Fruit fly (Drosophila melanogaster) whole organism, adult: ENCODE results near the gene Myc.

Source experiments
- CG11617 ChIP-seq: fragments of 200-800 bp; sonication (Bioruptor generic); optimal IDR thresholded peaks from 2 replicates; lab custom pipeline; 2017; ENCODE audit warnings: mild to moderate bottlenecking, missing biosample characterization, missing genetic modification reagents, missing genetic modification characterization
- CG12768 ChIP-seq: fragments of 200-800 bp; sonication (Bioruptor generic); optimal IDR thresholded peaks from 2 replicates; lab custom pipeline; 2017; ENCODE audit warnings: missing biosample characterization, missing genetic modification characterization, mild to moderate bottlenecking, moderate library complexity, missing genetic modification reagents
- CG14711 ChIP-seq: fragments of 200-800 bp; sonication (Bioruptor generic); optimal IDR thresholded peaks from 2 replicates; lab custom pipeline; 2018; ENCODE audit warnings: missing biosample characterization, mild to moderate bottlenecking, missing genetic modification characterization, moderate library complexity
- CG1620 ChIP-seq: fragments of 200-800 bp; sonication (Bioruptor generic); optimal IDR thresholded peaks from 2 replicates; lab custom pipeline; 2016; ENCODE audit warnings: missing biosample characterization, missing genetic modification characterization
- CG33017 ChIP-seq: fragments of 200-800 bp; sonication (Bioruptor generic); optimal IDR thresholded peaks from 2 replicates; lab custom pipeline; 2018; ENCODE audit warnings: missing biosample characterization, mild to moderate bottlenecking, missing genetic modification characterization, moderate library complexity
- CG5204 ChIP-seq: fragments of 200-800 bp; sonication (Bioruptor generic); optimal IDR thresholded peaks from 2 replicates; lab custom pipeline; 2016; ENCODE audit warnings: missing biosample characterization, missing genetic modification characterization
- CG7045 ChIP-seq: fragments of 200-800 bp; sonication (Bioruptor generic); optimal IDR thresholded peaks from 2 replicates; lab custom pipeline; 2017; ENCODE audit warnings: missing biosample characterization, mild to moderate bottlenecking, missing genetic modification characterization
- CG7101 ChIP-seq: fragments of 200-800 bp; sonication (Bioruptor generic); optimal IDR thresholded peaks from 2 replicates; lab custom pipeline; 2018; ENCODE audit warnings: missing biosample characterization, mild to moderate bottlenecking, missing genetic modification characterization, moderate library complexity
- Clk ChIP-seq: fragments of 200-800 bp; sonication (Bioruptor generic); optimal IDR thresholded peaks from 2 replicates; lab custom pipeline; 2017; ENCODE audit warnings: missing biosample characterization, missing genetic modification characterization
- Crg-1 ChIP-seq: fragments of 200-800 bp; sonication (Bioruptor generic); optimal IDR thresholded peaks from 2 replicates; lab custom pipeline; 2016; ENCODE audit warnings: missing biosample characterization, missing genetic modification characterization
- Hr96 ChIP-seq: fragments of 200-800 bp; sonication (Bioruptor generic); optimal IDR thresholded peaks from 2 replicates; lab custom pipeline; 2016; ENCODE audit warnings: missing biosample characterization, missing genetic modification characterization
- Mnt ChIP-seq: fragments of 200-800 bp; sonication (Bioruptor generic); optimal IDR thresholded peaks from 2 replicates; lab custom pipeline; 2016; ENCODE audit warnings: missing biosample characterization, mild to moderate bottlenecking, missing genetic modification characterization
- bab1 ChIP-seq: fragments of 200-800 bp; sonication (Bioruptor generic); optimal IDR thresholded peaks from 3 replicates; lab custom pipeline; 2019; ENCODE audit warnings: missing biosample characterization, mild to moderate bottlenecking, missing genetic modification characterization, moderate library complexity
- cic ChIP-seq: fragments of 200-800 bp; sonication (Bioruptor generic); optimal IDR thresholded peaks from 2 replicates; lab custom pipeline; 2017; ENCODE audit warnings: missing biosample characterization, mild to moderate bottlenecking, missing genetic modification characterization, moderate library complexity
- cnc ChIP-seq, 2 experiments: fragments of >200 bp; optimal IDR thresholded peaks; 2 replicates each; lab custom pipeline; 2017
- kay ChIP-seq: fragments of 200-800 bp; sonication (Bioruptor generic); peaks from one replicate; lab custom pipeline; 2016; ENCODE audit warnings: missing biosample characterization, missing genetic modification characterization, borderline replicate concordance
- ovo ChIP-seq: fragments of 200-800 bp; sonication (Bioruptor generic); optimal IDR thresholded peaks from 2 replicates; lab custom pipeline; 2016; ENCODE audit warnings: missing biosample characterization, missing genetic modification characterization
- pad ChIP-seq: fragments of 200-800 bp; sonication (Bioruptor generic); optimal IDR thresholded peaks from 3 replicates; lab custom pipeline; 2017; ENCODE audit warnings: missing biosample characterization, missing genetic modification characterization, mild to moderate bottlenecking, moderate library complexity, missing genetic modification reagents
- tj ChIP-seq: fragments of 200-800 bp; sonication (Bioruptor generic); optimal IDR thresholded peaks from 3 replicates; lab custom pipeline; 2017; ENCODE audit warnings: missing biosample characterization, mild to moderate bottlenecking, missing genetic modification characterization, moderate library complexity
- toe ChIP-seq: fragments of 200-800 bp; sonication (Bioruptor generic); optimal IDR thresholded peaks from 2 replicates; lab custom pipeline; 2016; ENCODE audit warnings: missing biosample characterization, missing genetic modification characterization

Gene Myc

DNA sequence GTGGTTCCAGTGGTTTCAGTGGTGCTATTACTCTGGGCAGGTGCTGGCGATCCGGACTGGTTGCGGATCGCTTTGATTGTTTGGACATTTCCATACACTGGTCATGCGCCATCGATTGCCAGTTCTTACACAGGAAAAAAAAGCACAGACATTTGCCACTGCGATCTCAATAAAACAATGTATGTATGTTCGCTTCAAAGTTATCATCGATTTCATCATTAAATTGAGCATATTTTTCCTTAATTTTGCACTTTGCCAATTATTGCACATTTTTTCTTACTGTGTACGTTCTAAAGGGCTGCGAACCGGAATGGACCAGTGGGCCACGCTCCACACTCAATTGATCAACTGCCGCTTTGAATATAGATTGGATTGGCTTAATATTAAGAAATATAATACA, 9.3 kb upstream of the Myc start:
- no peak for TF ChIP-seq ovo (GFP tag; lab: Kevin White, UChicago)
- TF ChIP-seq Clk (GFP tag; lab: Kevin White, UChicago): no peak
- TF ChIP-seq CG11617 (GFP tag; lab: Kevin White, UChicago): no peak
- TF ChIP-seq CG1620 (GFP tag; lab: Kevin White, UChicago): no peak
- no peak for TF ChIP-seq CG12768 (GFP tag; lab: Kevin White, UChicago)
- TF ChIP-seq bab1 (GFP tag; lab: Kevin White, UChicago): no peak
- no peak for TF ChIP-seq pad (GFP tag; lab: Kevin White, UChicago)
- no peak for TF ChIP-seq Mnt

DNA sequence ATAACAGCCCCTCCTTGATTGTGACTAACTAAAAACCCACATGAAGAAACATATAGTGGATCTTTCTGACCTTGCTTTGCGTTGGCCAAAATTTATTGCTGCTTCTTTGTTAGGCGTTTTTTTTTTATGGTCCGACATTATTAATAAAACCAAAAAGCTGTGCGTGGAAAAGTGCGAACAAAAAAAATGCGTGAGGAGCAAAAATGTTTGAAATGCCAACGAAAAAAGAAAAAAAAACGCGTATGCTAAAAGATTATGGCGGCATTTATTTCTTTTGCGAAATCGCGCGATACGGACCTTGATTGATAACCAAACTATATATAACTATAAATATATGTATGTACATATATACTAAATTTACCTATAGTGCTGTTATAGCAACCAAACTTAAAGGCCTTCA, 7.4 kb upstream of the Myc start:
- TF ChIP-seq cic (GFP tag; lab: Kevin White, UChicago): no peak
- no peak for TF ChIP-seq Crg-1 (GFP tag; lab: Kevin White, UChicago)
- no peak for TF ChIP-seq CG11617 (GFP tag; lab: Kevin White, UChicago)
- TF ChIP-seq kay: no peak
- no peak for TF ChIP-seq pad (GFP tag; lab: Kevin White, UChicago)
- no peak for TF ChIP-seq CG5204
- no peak for TF ChIP-seq tj (GFP tag; lab: Kevin White, UChicago)
- no peak for TF ChIP-seq toe (GFP tag; lab: Kevin White, UChicago)
- no peak for TF ChIP-seq CG7101
- no peak for TF ChIP-seq Clk (GFP tag; lab: Kevin White, UChicago)
- no peak for TF ChIP-seq cnc (optimal IDR thresholded peaks at IDR 0.05; lab: Kevin White, UChicago)
- no peak for TF ChIP-seq ovo (GFP tag; lab: Kevin White, UChicago)
- no peak for TF ChIP-seq bab1 (GFP tag; lab: Kevin White, UChicago)

- TF ChIP-seq cnc (optimal IDR thresholded peaks at IDR 0.05; lab: Kevin White, UChicago): no peak
- no peak for TF ChIP-seq pad (GFP tag; lab: Kevin White, UChicago)
- TF ChIP-seq Hr96 (GFP tag; lab: Kevin White, UChicago): no peak
Observed at dm6 chrX:3366884-3367669, 5.9 kb upstream of the Myc start.

DNA sequence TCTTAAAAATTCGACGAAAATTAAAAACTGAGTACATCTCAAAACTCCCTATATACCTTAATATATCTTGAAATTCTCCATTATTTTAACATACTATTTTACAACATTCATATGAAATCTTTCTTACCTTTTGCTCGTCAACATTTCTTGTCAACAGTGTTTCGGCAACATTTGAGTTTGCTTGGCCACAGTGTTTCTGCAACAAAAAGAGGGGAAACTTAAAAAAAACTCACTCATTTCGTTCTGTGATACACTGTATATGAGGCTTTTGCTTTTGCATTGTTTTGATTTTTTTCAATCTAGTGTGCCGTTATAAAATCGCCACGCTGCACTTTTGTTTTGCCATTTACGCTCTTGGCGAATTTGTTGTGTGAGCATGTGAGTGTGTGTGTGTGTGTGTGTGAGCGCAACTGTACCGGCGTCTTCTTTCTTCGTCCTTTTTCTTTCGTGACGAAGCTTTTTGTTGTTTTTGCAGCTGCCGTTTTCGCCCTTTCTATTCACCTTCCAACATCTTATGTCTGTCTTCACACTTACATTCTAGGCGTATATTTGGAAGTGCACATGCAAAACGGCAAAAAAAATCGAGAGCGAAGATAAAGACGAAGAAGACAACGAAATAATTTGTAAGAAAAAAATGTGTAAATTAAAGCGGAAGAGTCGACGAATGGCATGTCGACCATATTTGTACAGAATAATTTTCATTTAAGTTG, 3.5 kb upstream of the Myc start:
- TF ChIP-seq Crg-1 (GFP tag; lab: Kevin White, UChicago) (no peak), CG11617 (GFP tag; lab: Kevin White, UChicago) (no peak), CG5204 (no peak), tj (GFP tag; lab: Kevin White, UChicago) (peak; percentile 93), pad (GFP tag; lab: Kevin White, UChicago) (peak; percentile 98), CG7101 (peak; percentile 4), kay (peak; percentile 48), Clk (GFP tag; lab: Kevin White, UChicago) (no peak), toe (GFP tag; lab: Kevin White, UChicago) (no peak), ovo (GFP tag; lab: Kevin White, UChicago) (peak; percentile 89)

DNA sequence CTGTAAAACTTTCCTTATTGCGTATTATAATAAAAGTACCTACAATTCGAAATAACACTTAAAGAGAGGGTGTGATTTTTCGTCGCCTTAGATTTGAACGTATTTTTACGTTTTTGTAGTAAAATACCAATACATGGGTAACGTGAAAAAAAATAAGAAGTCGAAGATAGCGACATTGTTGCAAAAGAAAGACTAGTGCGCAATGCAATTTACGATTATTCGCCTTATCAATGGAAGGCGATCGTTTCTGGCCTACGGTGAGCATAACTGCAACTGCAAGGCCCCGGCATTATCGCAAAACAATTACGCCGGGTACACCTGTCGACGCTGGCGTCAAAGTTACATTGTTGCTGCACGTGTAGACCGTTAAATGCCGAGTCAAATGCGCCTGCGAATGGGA, 2.5 kb upstream of the Myc start:
- TF ChIP-seq kay (peak; percentile 47), cic (GFP tag; lab: Kevin White, UChicago) (peak; percentile 57), CG14711 (tag; lab: Kevin White, UChicago) (no peak), Mnt (peak; percentile 82), CG7045 (GFP tag; lab: Kevin White, UChicago) (no peak), CG1620 (GFP tag; lab: Kevin White, UChicago) (no peak)

DNA sequence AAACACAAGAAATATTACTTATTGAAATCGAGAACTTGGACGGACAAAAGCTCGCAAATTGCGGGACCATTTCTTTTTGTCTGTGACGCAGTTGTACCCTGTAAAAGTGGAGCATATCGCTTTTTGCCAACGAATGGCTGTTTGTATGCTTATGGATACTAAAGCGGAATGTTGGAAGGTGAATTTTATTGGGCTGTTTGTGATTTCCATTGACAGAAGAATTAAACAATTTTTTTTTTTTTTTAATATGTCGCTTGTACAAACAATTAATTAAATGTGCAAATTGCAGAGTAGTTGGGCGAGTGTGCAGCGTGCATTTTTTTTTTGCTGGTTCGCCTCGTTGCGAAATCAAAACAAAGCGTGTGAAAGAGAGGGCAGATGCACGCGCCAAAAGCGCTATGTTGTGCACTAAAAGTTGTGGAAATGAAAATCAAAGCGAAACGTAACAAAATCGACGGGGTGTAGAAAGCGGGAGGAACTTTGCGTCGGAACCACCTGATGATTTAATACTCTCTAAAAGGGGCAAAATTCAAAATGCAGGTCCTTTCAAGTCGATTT, 1.6 kb upstream of the Myc start:
- TF ChIP-seq cic (GFP tag; lab: Kevin White, UChicago) (no peak), CG12768 (GFP tag; lab: Kevin White, UChicago) (peak; percentile 34), CG33017 (tag; lab: Kevin White, UChicago) (peak; percentile 53), CG14711 (tag; lab: Kevin White, UChicago) (peak; percentile 92), ovo (GFP tag; lab: Kevin White, UChicago) (peak; percentile 80), cnc (optimal IDR thresholded peaks at IDR 0.05; lab: Kevin White, UChicago) (no peak), pad (GFP tag; lab: Kevin White, UChicago) (peak; percentile 72), toe (GFP tag; lab: Kevin White, UChicago) (peak; percentile 41), Crg-1 (GFP tag; lab: Kevin White, UChicago) (peak; percentile 82), Mnt (peak; percentile 93), Hr96 (GFP tag; lab: Kevin White, UChicago) (peak; percentile 91), CG5204 (peak; percentile 74), CG7045 (GFP tag; lab: Kevin White, UChicago) (peak; percentile 72), CG7101 (peak; percentile 91), tj (GFP tag; lab: Kevin White, UChicago) (peak; percentile 99), bab1 (GFP tag; lab: Kevin White, UChicago) (peak; percentile 95), CG1620 (GFP tag; lab: Kevin White, UChicago) (peak; percentile 89), Clk (GFP tag; lab: Kevin White, UChicago) (peak; percentile 1), kay (peak; percentile 34), CG11617 (GFP tag; lab: Kevin White, UChicago) (peak; percentile 91)
